Worm (Caenorhabditis elegans): ENCODE measurements around the gene clk-1.

ce11 chrIII:5310403-5310802 is 32.7 kb downstream of the clk-1 start:
- TF ChIP-seq T23F11.4 (GFP tag; optimal IDR thresholded peaks at IDR 0.05) = no peak
- TF ChIP-seq lin-11 (tag; optimal IDR thresholded peaks at IDR 0.05) = no peak
- no peak for TF ChIP-seq rnt-1 (tag; optimal IDR thresholded peaks at IDR 0.05)
